Fruit fly (Drosophila melanogaster): ENCODE data around the gene Pcyt1.
A peak's percentile ranks its signal among the peaks of the same experiment; 100 is the strongest.

Gene Pcyt1

dm6 chr3L:1580821-1581220, 34.9 kb downstream of the Pcyt1 start:
- TF ChIP-seq pad (GFP tag; optimal IDR thresholded peaks at IDR 0.05) (no peak), tj (GFP tag; optimal IDR thresholded peaks at IDR 0.05) (peak; percentile 63)

dm6 chr3L:1584003-1584402, 38.1 kb downstream of the Pcyt1 start:
- TF ChIP-seq CG1620 (GFP tag; optimal IDR thresholded peaks at IDR 0.05) (peak; percentile 17), CG5204 (GFP tag; optimal IDR thresholded peaks at IDR 0.05) (no peak), CG11617 (GFP tag; optimal IDR thresholded peaks at IDR 0.05) (peak; percentile 58), Mnt (GFP tag; optimal IDR thresholded peaks at IDR 0.05) (no peak), CG7101 (tag; optimal IDR thresholded peaks at IDR 0.05) (peak; percentile 27), cic (GFP tag; optimal IDR thresholded peaks at IDR 0.05) (no peak), CG14711 (tag; optimal IDR thresholded peaks at IDR 0.05) (no peak), CG12768 (GFP tag; optimal IDR thresholded peaks at IDR 0.05) (no peak), CG7045 (GFP tag; optimal IDR thresholded peaks at IDR 0.05) (no peak), tj (GFP tag; optimal IDR thresholded peaks at IDR 0.05) (peak; percentile 23), cnc (optimal IDR thresholded peaks at IDR 0.05) (no peak), Hr96 (GFP tag; optimal IDR thresholded peaks at IDR 0.05) (no peak), CG33017 (tag; optimal IDR thresholded peaks at IDR 0.05) (peak; percentile 35)

- no peak for TF ChIP-seq CG5204 (GFP tag; optimal IDR thresholded peaks at IDR 0.05)
- no peak for TF ChIP-seq Clk (GFP tag; optimal IDR thresholded peaks at IDR 0.05)
- TF ChIP-seq pad (GFP tag; optimal IDR thresholded peaks at IDR 0.05): peak; percentile 36
- peak; percentile 11 for TF ChIP-seq CG7101 (tag; optimal IDR thresholded peaks at IDR 0.05)
- peak; percentile 93 for TF ChIP-seq bab1 (GFP tag; optimal IDR thresholded peaks at IDR 0.05)
- TF ChIP-seq tj (GFP tag; optimal IDR thresholded peaks at IDR 0.05): peak; percentile 74
- TF ChIP-seq cic (GFP tag; optimal IDR thresholded peaks at IDR 0.05): no peak
- TF ChIP-seq CG14711 (tag; optimal IDR thresholded peaks at IDR 0.05): peak; percentile 64
- TF ChIP-seq Hr96 (GFP tag; optimal IDR thresholded peaks at IDR 0.05): peak; percentile 48
Measured at dm6 chr3L:1584781-1585180, 38.9 kb downstream of the Pcyt1 start.

dm6 chr3L:1586266-1587054, 40.6 kb downstream of the Pcyt1 start:
- TF ChIP-seq ovo (GFP tag; optimal IDR thresholded peaks at IDR 0.05) (peak; percentile 53), cic (GFP tag; optimal IDR thresholded peaks at IDR 0.05) (peak; percentile 75), CG7045 (GFP tag; optimal IDR thresholded peaks at IDR 0.05) (peak; percentile 26), bab1 (GFP tag; optimal IDR thresholded peaks at IDR 0.05) (peak; percentile 73), CG12768 (GFP tag; optimal IDR thresholded peaks at IDR 0.05) (peak; percentile 65), cnc (optimal IDR thresholded peaks at IDR 0.05) (no peak), CG11617 (GFP tag; optimal IDR thresholded peaks at IDR 0.05) (peak; percentile 10), pad (GFP tag; optimal IDR thresholded peaks at IDR 0.05) (no peak), Crg-1 (GFP tag; optimal IDR thresholded peaks at IDR 0.05) (peak; percentile 13), Mnt (GFP tag; optimal IDR thresholded peaks at IDR 0.05) (peak; percentile 68), CG14711 (tag; optimal IDR thresholded peaks at IDR 0.05) (peak; percentile 16), Hr96 (GFP tag; optimal IDR thresholded peaks at IDR 0.05) (peak; percentile 45), CG5204 (GFP tag; optimal IDR thresholded peaks at IDR 0.05) (no peak), CG33017 (tag; optimal IDR thresholded peaks at IDR 0.05) (peak; percentile 60), tj (GFP tag; optimal IDR thresholded peaks at IDR 0.05) (peak; percentile 80)

dm6 chr3L:1587140-1587849, 41.4 kb downstream of the Pcyt1 start:
- TF ChIP-seq CG14711 (tag; optimal IDR thresholded peaks at IDR 0.05): peak; percentile 70
- peak; percentile 48 for TF ChIP-seq pad (GFP tag; optimal IDR thresholded peaks at IDR 0.05)
- peak; percentile 62 for TF ChIP-seq CG1620 (GFP tag; optimal IDR thresholded peaks at IDR 0.05)
- peak; percentile 79 for TF ChIP-seq CG12768 (GFP tag; optimal IDR thresholded peaks at IDR 0.05)
- TF ChIP-seq cic (GFP tag; optimal IDR thresholded peaks at IDR 0.05): no peak
- TF ChIP-seq CG7045 (GFP tag; optimal IDR thresholded peaks at IDR 0.05): peak; percentile 82
- no peak for TF ChIP-seq ovo (GFP tag; optimal IDR thresholded peaks at IDR 0.05)
- TF ChIP-seq CG5204 (GFP tag; optimal IDR thresholded peaks at IDR 0.05): peak; percentile 81
- peak; percentile 51 for TF ChIP-seq kay (GFP tag; ENCODE audit: borderline replicate concordance)
- TF ChIP-seq Hr96 (GFP tag; optimal IDR thresholded peaks at IDR 0.05): peak; percentile 63
- peak; percentile 28 for TF ChIP-seq tj (GFP tag; optimal IDR thresholded peaks at IDR 0.05)
- peak; percentile 77 for TF ChIP-seq toe (GFP tag; optimal IDR thresholded peaks at IDR 0.05)
- TF ChIP-seq Mnt (GFP tag; optimal IDR thresholded peaks at IDR 0.05): peak; percentile 46
- TF ChIP-seq CG7101 (tag; optimal IDR thresholded peaks at IDR 0.05): peak; percentile 78
- TF ChIP-seq cnc (optimal IDR thresholded peaks at IDR 0.05): no peak
- TF ChIP-seq CG11617 (GFP tag; optimal IDR thresholded peaks at IDR 0.05): peak; percentile 37
- TF ChIP-seq CG33017 (tag; optimal IDR thresholded peaks at IDR 0.05): peak; percentile 81
- TF ChIP-seq Crg-1 (GFP tag; optimal IDR thresholded peaks at IDR 0.05): peak; percentile 52
- peak; percentile 68 for TF ChIP-seq Clk (GFP tag; optimal IDR thresholded peaks at IDR 0.05)
- TF ChIP-seq bab1 (GFP tag; optimal IDR thresholded peaks at IDR 0.05): peak; percentile 75

- TF ChIP-seq Mnt (GFP tag; optimal IDR thresholded peaks at IDR 0.05) (no peak), kay (GFP tag; ENCODE audit: borderline replicate concordance) (peak; percentile 49)
Measured at dm6 chr3L:1590194-1590593, 44.3 kb downstream of the Pcyt1 start.
